Worm (Caenorhabditis elegans): ENCODE data around the gene F10G2.1.

- no peak for TF ChIP-seq him-1 (tag; optimal IDR thresholded peaks at IDR 0.05)
- no peak for TF ChIP-seq dao-5 (tag; optimal IDR thresholded peaks at IDR 0.05)
Measured at ce11 chrV:7328092-7328491, 4.3 kb upstream of the F10G2.1 start, which contains the start of gene clec-7.

All from whole organism, L4/young adult.